Worm (Caenorhabditis elegans) whole organism, young adult: ENCODE data around the gene clec-127.

Experiments
- B0019.2 ChIP-seq: fragments of 200-800 bp; sonication (Bioruptor generic); conservative IDR thresholded peaks from 2 replicates; pipeline ENCODE4 v1.3.6; 2022; ENCODE audit warnings: missing genetic modification reagents, missing genetic modification characterization, missing compliant biosample characterization
- F37B4.10 ChIP-seq: fragments of 200-800 bp; sonication (Bioruptor generic); IDR thresholded peaks from 2 replicates; pipeline ENCODE4 v1.3.6; 2022; ENCODE audit warnings: missing genetic modification characterization, missing compliant biosample characterization
- F49E8.2 ChIP-seq: sonication (generic microtip); optimal IDR thresholded peaks from 3 replicates; lab custom pipeline; 2017; ENCODE audit warnings: missing genetic modification characterization, mild to moderate bottlenecking, missing compliant biosample characterization, antibody characterized with exemption, moderate library complexity; ENCODE audit not compliant: insufficient read depth
- F57A8.1 ChIP-seq: fragments of 200-800 bp; sonication (Bioruptor generic); optimal IDR thresholded peaks from 2 replicates; lab custom pipeline; 2018; ENCODE audit warnings: mild to moderate bottlenecking, missing genetic modification characterization, moderate library complexity, missing compliant biosample characterization
- ama-1 ChIP-seq, 3 experiments: fragments of 150-350 bp in 1 of 3; sonication (generic microtip) in 2 of 3; optimal IDR thresholded peaks; 2 replicates each; lab custom pipeline; 2014 to 2018; ENCODE audit warnings: missing biosample characterization in 2 of 3, missing genetic modification characterization in 2 of 3, missing genetic modification reagents in 2 of 3
- athp-1 ChIP-seq: sonication (generic microtip); optimal IDR thresholded peaks from 2 replicates; lab custom pipeline; 2017; ENCODE audit warnings: mild to moderate bottlenecking, missing genetic modification characterization, missing compliant biosample characterization
- attf-3 ChIP-seq: fragments of 200-800 bp; sonication (Bioruptor generic); conservative IDR thresholded peaks from 2 replicates; pipeline ENCODE4 v1.3.6; 2022; ENCODE audit warnings: missing genetic modification reagents, missing genetic modification characterization, missing compliant biosample characterization
- ceh-91 ChIP-seq: fragments of 200-800 bp; sonication (Bioruptor generic); IDR thresholded peaks from 2 replicates; pipeline ENCODE4 v1.3.6; 2022; ENCODE audit warnings: missing genetic modification reagents, missing genetic modification characterization, missing compliant biosample characterization
- die-1 ChIP-seq: sonication (generic microtip); optimal IDR thresholded peaks from 2 replicates; lab custom pipeline; 2016; ENCODE audit warnings: missing genotype, mild to moderate bottlenecking, missing genetic modification characterization, missing compliant biosample characterization
- gei-17 ChIP-seq: fragments of 200-800 bp; sonication (Bioruptor generic); optimal IDR thresholded peaks from 2 replicates; lab custom pipeline; 2018; ENCODE audit warnings: mild to moderate bottlenecking, missing genetic modification characterization, missing compliant biosample characterization
- lin-54 ChIP-seq: fragments of 200-800 bp; sonication (Bioruptor generic); optimal IDR thresholded peaks from 2 replicates; lab custom pipeline; 2018; ENCODE audit warnings: mild to moderate bottlenecking, missing genetic modification characterization, missing compliant biosample characterization
- zim-3 ChIP-seq: sonication (generic microtip); optimal IDR thresholded peaks from 2 replicates; lab custom pipeline; 2017; ENCODE audit warnings: mild to moderate bottlenecking, missing genetic modification characterization, moderate library complexity, missing compliant biosample characterization

DNA sequence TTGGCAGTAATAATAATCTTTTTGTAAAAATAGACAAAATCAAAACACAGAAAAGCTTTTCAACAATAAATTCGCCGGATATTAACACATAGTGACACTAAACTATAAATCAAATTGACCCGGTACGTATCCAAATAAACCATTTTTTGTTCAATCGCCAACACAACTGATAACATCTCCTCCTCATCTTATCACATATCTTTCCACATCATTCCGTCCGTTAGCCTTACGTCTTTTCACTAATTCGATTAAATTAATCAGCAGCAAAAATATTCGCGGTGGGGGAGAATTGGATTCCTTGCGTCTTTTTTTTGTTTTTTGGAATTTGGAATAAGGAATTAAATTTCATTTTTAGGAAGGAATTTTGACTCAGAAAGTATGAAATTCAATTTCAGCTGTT lies 12.4 kb downstream of the clec-127 start:
- TF ChIP-seq gei-17 (no peak), F57A8.1 (GFP tag; lab: Kevin White, UChicago) (no peak), ama-1 (optimal IDR thresholded peaks at IDR 0.05; lab: Kevin White, UChicago) (no peak), ama-1 (GFP tag; optimal IDR thresholded peaks at IDR 0.05; lab: Kevin White, UChicago) (no peak), ceh-91 (no peak), B0019.2 (GFP tag; lab: Robert Waterston, UW) (no peak), F49E8.2 (tag; lab: Kevin White, UChicago) (no peak), zim-3 (tag; lab: Kevin White, UChicago) (no peak), attf-3 (GFP tag; lab: Robert Waterston, UW) (no peak), athp-1 (tag; lab: Kevin White, UChicago) (no peak), die-1 (tag; lab: Kevin White, UChicago) (no peak), F37B4.10 (GFP tag; lab: Robert Waterston, UW) (no peak), lin-54 (GFP tag; lab: Kevin White, UChicago) (no peak)
